Worm (Caenorhabditis elegans) whole organism, L4/young adult: ENCODE measurements around the gene C33F10.12.

Experiments
- W03F9.2 ChIP-seq: fragments of 150-350 bp; optimal IDR thresholded peaks from 2 replicates; lab custom pipeline; 2014; ENCODE audit warnings: missing biosample characterization, missing genetic modification characterization
- dao-5 ChIP-seq: sonication (generic microtip); optimal IDR thresholded peaks from 2 replicates; lab custom pipeline; 2016; ENCODE audit warnings: missing genotype, missing genetic modification characterization, moderate library complexity, missing compliant biosample characterization
- him-1 ChIP-seq: sonication (generic microtip); optimal IDR thresholded peaks from 2 replicates; lab custom pipeline; 2016; ENCODE audit warnings: missing genotype, missing genetic modification reagents, missing genetic modification characterization, missing compliant biosample characterization

ce11 chrII:4885976-4886375 lies 48.4 kb upstream of the C33F10.12 start, which contains the start of gene R05F9.7:
- TF ChIP-seq W03F9.2 (tag; lab: Kevin White, UChicago) (no peak), him-1 (tag; lab: Kevin White, UChicago) (no peak), dao-5 (tag; lab: Kevin White, UChicago) (no peak)
